Fruit fly (Drosophila melanogaster) whole organism, embryonic: ENCODE measurements around the gene Nost.
A peak's percentile ranks its signal among the peaks of the same experiment; 100 is the strongest.

Experiments
- Bdp1 ChIP-seq: fragments of 200-800 bp; sonication (Bioruptor generic); optimal IDR thresholded peaks from 3 replicates; lab custom pipeline; 2016; ENCODE audit warnings: missing biosample characterization, missing genetic modification characterization
- CG10147 ChIP-seq: fragments of 200-800 bp; sonication (Bioruptor generic); optimal IDR thresholded peaks from 2 replicates; lab custom pipeline; 2019; ENCODE audit warnings: missing biosample characterization, mild to moderate bottlenecking, missing genetic modification characterization, moderate library complexity
- CG13424 ChIP-seq: fragments of 200-800 bp; sonication (Bioruptor generic); optimal IDR thresholded peaks from 2 replicates; lab custom pipeline; 2019; ENCODE audit warnings: missing biosample characterization, mild to moderate bottlenecking, missing genetic modification characterization, moderate library complexity
- CG14965 ChIP-seq: fragments of 200-800 bp; sonication (Bioruptor generic); optimal IDR thresholded peaks from 2 replicates; lab custom pipeline; 2016; ENCODE audit warnings: missing biosample characterization, missing genetic modification characterization, borderline replicate concordance
- CG18764 ChIP-seq: fragments of 200-800 bp; sonication (Bioruptor generic); optimal IDR thresholded peaks from 3 replicates; lab custom pipeline; 2016; ENCODE audit warnings: missing biosample characterization, missing genetic modification characterization
- CG2129 ChIP-seq: fragments of 200-800 bp; sonication (Bioruptor generic); IDR thresholded peaks from 2 replicates; pipeline ENCODE4 v1.3.6; 2022; ENCODE audit warnings: missing biosample characterization, missing genetic modification characterization; ENCODE audit not compliant: partially characterized antibody
- CG2202 ChIP-seq: fragments of 200-800 bp; sonication (Bioruptor generic); optimal IDR thresholded peaks from 2 replicates; lab custom pipeline; 2018; ENCODE audit warnings: missing biosample characterization, mild to moderate bottlenecking, missing genetic modification characterization
- CG2678 ChIP-seq: fragments of 200-800 bp; sonication (Bioruptor generic); optimal IDR thresholded peaks from 3 replicates; lab custom pipeline; 2019; ENCODE audit warnings: missing biosample characterization, mild to moderate bottlenecking, missing genetic modification characterization, moderate library complexity
- CG31224 ChIP-seq: fragments of 200-800 bp; sonication (Bioruptor generic); IDR thresholded peaks from 2 replicates; pipeline ENCODE4 v1.3.6; 2022; ENCODE audit warnings: missing biosample characterization, missing genetic modification characterization
- CG3281 ChIP-seq: fragments of 200-800 bp; sonication (Bioruptor generic); optimal IDR thresholded peaks from 3 replicates; lab custom pipeline; 2017; ENCODE audit warnings: missing biosample characterization, mild to moderate bottlenecking, missing genetic modification characterization
- CG34376 ChIP-seq: fragments of 200-800 bp; sonication (Bioruptor generic); optimal IDR thresholded peaks from 2 replicates; lab custom pipeline; 2018; ENCODE audit warnings: missing biosample characterization, mild to moderate bottlenecking, missing genetic modification characterization
- CG4328 ChIP-seq: fragments of 200-800 bp; sonication (Bioruptor generic); optimal IDR thresholded peaks from 3 replicates; lab custom pipeline; 2017; ENCODE audit warnings: missing biosample characterization, missing genetic modification reagents, missing genetic modification characterization
- CG43689 ChIP-seq: fragments of 200-800 bp; sonication (Bioruptor generic); IDR thresholded peaks from 2 replicates; pipeline ENCODE4 v1.3.6; 2022; ENCODE audit warnings: missing biosample characterization, missing genetic modification characterization
- CG4404 ChIP-seq: fragments of 200-800 bp; sonication (Bioruptor generic); IDR thresholded peaks from 2 replicates; pipeline ENCODE4 v1.3.6; 2022; ENCODE audit warnings: missing biosample characterization, missing genetic modification characterization
- CG7745 ChIP-seq: fragments of 200-800 bp; sonication (Bioruptor generic); optimal IDR thresholded peaks from 2 replicates; lab custom pipeline; 2018; ENCODE audit warnings: missing biosample characterization, mild to moderate bottlenecking, missing genetic modification characterization, moderate library complexity
- CG7928 ChIP-seq: fragments of 200-800 bp; sonication (Bioruptor generic); optimal IDR thresholded peaks from 2 replicates; lab custom pipeline; 2017; ENCODE audit warnings: missing biosample characterization, mild to moderate bottlenecking, missing genetic modification characterization
- CG7987 ChIP-seq: fragments of 200-800 bp; sonication (Bioruptor generic); optimal IDR thresholded peaks from 2 replicates; lab custom pipeline; 2018; ENCODE audit warnings: missing biosample characterization, mild to moderate bottlenecking, missing genetic modification characterization, moderate library complexity
- CG9797 ChIP-seq: fragments of 200-800 bp; sonication (Bioruptor generic); optimal IDR thresholded peaks from 3 replicates; lab custom pipeline; 2018; ENCODE audit warnings: missing biosample characterization, mild to moderate bottlenecking, missing genetic modification characterization
- CG9876 ChIP-seq: fragments of 200-800 bp; sonication (Bioruptor generic); optimal IDR thresholded peaks from 2 replicates; lab custom pipeline; 2016; ENCODE audit warnings: missing biosample characterization, missing genetic modification characterization
- CkIIα-i1 ChIP-seq: fragments of 200-800 bp; sonication (Bioruptor generic); IDR thresholded peaks from 2 replicates; pipeline ENCODE4 v1.3.6; 2022; ENCODE audit warnings: missing biosample characterization, missing genetic modification characterization
- Dbx ChIP-seq: fragments of 200-800 bp; sonication (Bioruptor generic); IDR thresholded peaks from 3 replicates; pipeline ENCODE4 v1.3.6; 2022; ENCODE audit warnings: missing biosample characterization, missing genetic modification characterization
- Dref ChIP-seq: fragments of 200-800 bp; sonication (Bioruptor generic); IDR thresholded peaks from 2 replicates; pipeline ENCODE4 v1.3.6; 2022; ENCODE audit warnings: missing biosample characterization, missing genetic modification characterization
- HLH3B ChIP-seq: fragments of 200-800 bp; sonication (Bioruptor generic); IDR thresholded peaks from 2 replicates; pipeline ENCODE4 v1.3.6; 2022; ENCODE audit warnings: missing biosample characterization, missing genetic modification characterization
- HLH4C ChIP-seq: fragments of 200-800 bp; sonication (Bioruptor generic); IDR thresholded peaks from 3 replicates; pipeline ENCODE4 v1.3.6; 2022; ENCODE audit warnings: missing biosample characterization, missing genetic modification characterization; ENCODE audit not compliant: partially characterized antibody
- Hey ChIP-seq: fragments of 200-800 bp; sonication (Bioruptor generic); optimal IDR thresholded peaks from 3 replicates; lab custom pipeline; 2018; ENCODE audit warnings: missing biosample characterization, mild to moderate bottlenecking, missing genetic modification characterization
- HmgZ ChIP-seq: fragments of 200-800 bp; sonication (Bioruptor generic); optimal IDR thresholded peaks from 2 replicates; lab custom pipeline; 2018; ENCODE audit warnings: missing biosample characterization, mild to moderate bottlenecking, missing genetic modification characterization
- Hr51 ChIP-seq, 2 experiments: fragments of 200-800 bp; sonication (Bioruptor generic); optimal IDR thresholded peaks; 2 replicates in 1 of 2; 3 replicates in 1 of 2; lab custom pipeline; 2016 to 2018; ENCODE audit warnings: missing biosample characterization in 2 of 2, missing genetic modification characterization in 2 of 2, mild to moderate bottlenecking in 1 of 2, moderate library complexity in 1 of 2
- MTF-1 ChIP-seq: fragments of 200-800 bp; sonication (Bioruptor generic); optimal IDR thresholded peaks from 2 replicates; lab custom pipeline; 2018; ENCODE audit warnings: missing biosample characterization, mild to moderate bottlenecking, missing genetic modification characterization, borderline replicate concordance
- PHDP ChIP-seq: fragments of 200-800 bp; sonication (Bioruptor generic); optimal IDR thresholded peaks from 3 replicates; lab custom pipeline; 2018; ENCODE audit warnings: missing biosample characterization, mild to moderate bottlenecking, missing genetic modification characterization, moderate library complexity
- Spps ChIP-seq: fragments of 200-800 bp; sonication (Bioruptor generic); optimal IDR thresholded peaks from 2 replicates; lab custom pipeline; 2018; ENCODE audit warnings: missing biosample characterization, mild to moderate bottlenecking, missing genetic modification characterization
- Sry-δ ChIP-seq: fragments of 200-800 bp; sonication (Bioruptor generic); optimal IDR thresholded peaks from 2 replicates; lab custom pipeline; 2016; ENCODE audit warnings: missing biosample characterization, missing genetic modification characterization
- ash1 ChIP-seq: fragments of 200-800 bp; sonication (Bioruptor generic); optimal IDR thresholded peaks from 2 replicates; lab custom pipeline; 2018; ENCODE audit warnings: missing biosample characterization, mild to moderate bottlenecking, missing genetic modification characterization
- ato ChIP-seq: fragments of 200-800 bp; sonication (Bioruptor generic); IDR thresholded peaks from 2 replicates; pipeline ENCODE4 v1.3.6; 2022; ENCODE audit warnings: missing biosample characterization, missing genetic modification characterization; ENCODE audit not compliant: partially characterized antibody
- danr ChIP-seq: fragments of 200-800 bp; sonication (Bioruptor generic); IDR thresholded peaks from 2 replicates; pipeline ENCODE4 v1.3.6; 2022; ENCODE audit warnings: missing biosample characterization, missing genetic modification characterization
- ems ChIP-seq: fragments of 200-800 bp; sonication (Bioruptor generic); optimal IDR thresholded peaks from 3 replicates; lab custom pipeline; 2016; ENCODE audit warnings: missing biosample characterization, missing genetic modification characterization
- eve ChIP-seq, 2 experiments: fragments of >200 bp; optimal IDR thresholded peaks; 2 replicates each; lab custom pipeline; 2017; ENCODE audit warnings: missing biosample characterization in 2 of 2, missing genetic modification characterization in 2 of 2
- ham ChIP-seq: fragments of 200-800 bp; sonication (Bioruptor generic); IDR thresholded peaks from 2 replicates; pipeline ENCODE4 v1.3.6; 2022; ENCODE audit warnings: missing biosample characterization, missing genetic modification characterization
- inv ChIP-seq: fragments of 200-800 bp; sonication (Bioruptor generic); IDR thresholded peaks from 2 replicates; pipeline ENCODE4 v1.3.6; 2022; ENCODE audit warnings: missing biosample characterization, missing genetic modification characterization; ENCODE audit not compliant: partially characterized antibody
- jing ChIP-seq: fragments of 200-800 bp; sonication (Bioruptor generic); optimal IDR thresholded peaks from 2 replicates; lab custom pipeline; 2018; ENCODE audit warnings: missing biosample characterization, mild to moderate bottlenecking, missing genetic modification characterization
- ken ChIP-seq: fragments of 200-800 bp; sonication (Bioruptor generic); IDR thresholded peaks from 3 replicates; pipeline ENCODE4 v1.3.6; 2022; ENCODE audit warnings: missing biosample characterization, missing genetic modification characterization
- kni ChIP-seq: fragments of 200-800 bp; sonication (Bioruptor generic); optimal IDR thresholded peaks from 3 replicates; lab custom pipeline; 2017; ENCODE audit warnings: mild to moderate bottlenecking, missing biosample characterization, missing genetic modification reagents, missing genetic modification characterization
- lab ChIP-seq: fragments of 200-800 bp; sonication (Bioruptor generic); optimal IDR thresholded peaks from 3 replicates; lab custom pipeline; 2017; ENCODE audit warnings: missing biosample characterization, missing genetic modification characterization, mild to moderate bottlenecking, moderate library complexity, missing genetic modification reagents
- mld ChIP-seq: fragments of 200-800 bp; sonication (Bioruptor generic); IDR thresholded peaks from 3 replicates; pipeline ENCODE4 v1.3.6; 2022; ENCODE audit warnings: missing biosample characterization, missing genetic modification characterization; ENCODE audit not compliant: partially characterized antibody
- pb ChIP-seq: fragments of 200-800 bp; sonication (Bioruptor generic); optimal IDR thresholded peaks from 3 replicates; lab custom pipeline; 2016; ENCODE audit warnings: missing biosample characterization, missing genetic modification characterization
- sd ChIP-seq: fragments of 200-800 bp; sonication (Bioruptor generic); optimal IDR thresholded peaks from 3 replicates; lab custom pipeline; 2018; ENCODE audit warnings: missing biosample characterization, mild to moderate bottlenecking, missing genetic modification characterization, moderate library complexity
- tgo ChIP-seq: fragments of 200-800 bp; sonication (Bioruptor generic); IDR thresholded peaks from 3 replicates; pipeline ENCODE4 v1.3.6; 2022; ENCODE audit warnings: missing biosample characterization, missing genetic modification characterization
- tio ChIP-seq: fragments of 200-800 bp; sonication (Bioruptor generic); optimal IDR thresholded peaks from 2 replicates; lab custom pipeline; 2017; ENCODE audit warnings: missing biosample characterization, missing genetic modification characterization, inconsistent platforms
- tll ChIP-seq, 2 experiments: fragments of 200-800 bp in 1 of 2; fragments of >200 bp in 1 of 2; sonication (Bioruptor generic) in 1 of 2; optimal IDR thresholded peaks; 2 replicates each; lab custom pipeline; 2017 to 2019; ENCODE audit warnings: missing biosample characterization in 2 of 2, missing genetic modification characterization in 2 of 2, mild to moderate bottlenecking in 1 of 2, moderate library complexity in 1 of 2
- yki ChIP-seq: fragments of >200 bp; optimal IDR thresholded peaks from 3 replicates; lab custom pipeline; 2018

Gene Nost

dm6 chrX:9047725-9048384, 17.9 kb downstream of the Nost start (continued):
- TF ChIP-seq HmgZ (tag; lab: Kevin White, UChicago) (no peak), tio (peak; percentile 1), Hey (tag; lab: Kevin White, UChicago) (no peak), Dbx (GFP tag; lab: Robert Waterston, UW) (no peak), HLH3B (peak; percentile 55), CG7928 (GFP tag; lab: Kevin White, UChicago) (no peak), tll (GFP tag; optimal IDR thresholded peaks at IDR 0.05; lab: Kevin White, UChicago) (no peak), CG4404 (GFP tag; lab: Robert Waterston, UW) (peak; percentile 45), Dref (GFP tag; lab: Robert Waterston, UW) (no peak), CG2202 (peak; percentile 55), CG14965 (GFP tag; lab: Kevin White, UChicago) (no peak), CG3281 (GFP tag; lab: Kevin White, UChicago) (no peak), danr (GFP tag; lab: Robert Waterston, UW) (no peak), CG18764 (no peak), Sry-δ (GFP tag; lab: Kevin White, UChicago) (no peak), CG7987 (GFP tag; lab: Kevin White, UChicago) (no peak), ems (no peak), MTF-1 (GFP tag; lab: Kevin White, UChicago) (peak; percentile 5), CG13424 (tag; lab: Kevin White, UChicago) (peak; percentile 82), Bdp1 (GFP tag; lab: Kevin White, UChicago) (no peak), CG34376 (GFP tag; lab: Kevin White, UChicago) (no peak), Hr51 (GFP tag; optimal IDR thresholded peaks at IDR 0.05; lab: Kevin White, UChicago) (peak in 1 of 2 experiments; percentile 80), CG4328 (GFP tag; lab: Kevin White, UChicago) (no peak), ash1 (GFP tag; lab: Kevin White, UChicago) (no peak), CG43689 (GFP tag; lab: Robert Waterston, UW) (no peak), ham (GFP tag; lab: Robert Waterston, UW) (no peak), CG7745 (tag; lab: Kevin White, UChicago) (no peak), lab (GFP tag; lab: Kevin White, UChicago) (peak; percentile 42), CG9797 (GFP tag; lab: Kevin White, UChicago) (no peak), inv (GFP tag; lab: Robert Waterston, UW) (no peak), yki (lab: Kevin White, UChicago) (no peak), pb (GFP tag; lab: Kevin White, UChicago) (no peak), CG2678 (peak; percentile 79), CG31224 (GFP tag; lab: Robert Waterston, UW) (no peak), CG2129 (GFP tag; lab: Robert Waterston, UW) (no peak), jing (GFP tag; lab: Kevin White, UChicago) (no peak), ken (GFP tag; lab: Robert Waterston, UW) (peak; percentile 45; the same call in 1 of the 3 replicates), Spps (tag; lab: Kevin White, UChicago) (peak; percentile 65), CkIIα-i1 (GFP tag; lab: Robert Waterston, UW) (no peak), tgo (GFP tag; lab: Robert Waterston, UW) (peak; percentile 31; the same call in 1 of the 3 replicates), kni (GFP tag; lab: Kevin White, UChicago) (peak; percentile 100), CG10147 (peak; percentile 5), PHDP (tag; lab: Kevin White, UChicago) (peak; percentile 73), CG9876 (GFP tag; lab: Kevin White, UChicago) (no peak), ato (GFP tag; lab: Robert Waterston, UW) (no peak), HLH4C (no peak), sd (no peak), mld (GFP tag; lab: Robert Waterston, UW) (no peak), eve (GFP tag; optimal IDR thresholded peaks at IDR 0.05; lab: Kevin White, UChicago) (no peak)
